Fruit fly (Drosophila melanogaster) whole organism, embryonic: ENCODE results near the gene peb.

Experiments used
- Ada2b ChIP-seq: fragments of 200-800 bp; sonication (Bioruptor generic); IDR thresholded peaks from 2 replicates; pipeline ENCODE4 v1.3.6; 2022; ENCODE audit warnings: missing biosample characterization, missing genetic modification characterization
- Awh ChIP-seq: fragments of 200-800 bp; sonication (Bioruptor generic); IDR thresholded peaks from 2 replicates; pipeline ENCODE4, ENCODE4 v1.3.6; 2022; ENCODE audit warnings: missing biosample characterization, missing genetic modification characterization
- BEAF-32 ChIP-seq: fragments of 200-800 bp; sonication (Bioruptor generic); optimal IDR thresholded peaks from 3 replicates; lab custom pipeline; 2017; ENCODE audit warnings: missing biosample characterization, missing genetic modification characterization, mild to moderate bottlenecking, moderate library complexity, missing genetic modification reagents
- CG1024 ChIP-seq: fragments of 200-800 bp; sonication (Bioruptor generic); IDR thresholded peaks from 2 replicates; pipeline ENCODE4 v1.3.6; 2022; ENCODE audit warnings: missing biosample characterization, missing genetic modification characterization
- CG10321 ChIP-seq: fragments of 200-800 bp; sonication (Bioruptor generic); IDR thresholded peaks from 2 replicates; pipeline ENCODE4 v1.3.6; 2022; ENCODE audit warnings: missing biosample characterization, missing genetic modification characterization
- CG10565 ChIP-seq: fragments of 200-800 bp; sonication (Bioruptor generic); optimal IDR thresholded peaks from 3 replicates; lab custom pipeline; 2016; ENCODE audit warnings: missing biosample characterization, mild to moderate bottlenecking, missing genetic modification characterization
- CG12071 ChIP-seq: fragments of 200-800 bp; sonication (Bioruptor generic); optimal IDR thresholded peaks from 3 replicates; lab custom pipeline; 2018; ENCODE audit warnings: missing biosample characterization, mild to moderate bottlenecking, missing genetic modification characterization
- CG12391 ChIP-seq: fragments of 200-800 bp; sonication (Bioruptor generic); optimal IDR thresholded peaks from 3 replicates; lab custom pipeline; 2018; ENCODE audit warnings: missing biosample characterization, mild to moderate bottlenecking, missing genetic modification characterization, moderate library complexity
- CG15514 ChIP-seq: fragments of 200-800 bp; sonication (Bioruptor generic); optimal IDR thresholded peaks from 3 replicates; lab custom pipeline; 2017; ENCODE audit warnings: missing biosample characterization, missing genetic modification characterization, mild to moderate bottlenecking, moderate library complexity, missing genetic modification reagents
- CG15601 ChIP-seq: fragments of 200-800 bp; sonication (Bioruptor generic); optimal IDR thresholded peaks from 3 replicates; lab custom pipeline; 2019; ENCODE audit warnings: missing biosample characterization, mild to moderate bottlenecking, missing genetic modification characterization, moderate library complexity
- CG17328 ChIP-seq: fragments of 200-800 bp; sonication (Bioruptor generic); IDR thresholded peaks from 2 replicates; pipeline ENCODE4 v1.3.6; 2022; ENCODE audit warnings: missing biosample characterization, missing genetic modification characterization
- CG17612 ChIP-seq: fragments of 200-800 bp; sonication (Bioruptor generic); IDR thresholded peaks from 2 replicates; pipeline ENCODE4 v1.3.6; 2022; ENCODE audit warnings: missing biosample characterization, missing genetic modification characterization
- CG17802 ChIP-seq: fragments of 200-800 bp; sonication (Bioruptor generic); optimal IDR thresholded peaks from 2 replicates; lab custom pipeline; 2018; ENCODE audit warnings: missing biosample characterization, mild to moderate bottlenecking, missing genetic modification characterization, moderate library complexity
- CG17912 ChIP-seq: fragments of 200-800 bp; sonication (Bioruptor generic); optimal IDR thresholded peaks from 2 replicates; lab custom pipeline; 2018; ENCODE audit warnings: missing biosample characterization, mild to moderate bottlenecking, missing genetic modification characterization
- CG18011 ChIP-seq: fragments of 200-800 bp; sonication (Bioruptor generic); optimal IDR thresholded peaks from 2 replicates; lab custom pipeline; 2017; ENCODE audit warnings: missing biosample characterization, missing genetic modification characterization, mild to moderate bottlenecking, moderate library complexity, missing genotype
- CG31388 ChIP-seq: fragments of 200-800 bp; sonication (Bioruptor generic); optimal IDR thresholded peaks from 2 replicates; lab custom pipeline; 2016; ENCODE audit warnings: missing biosample characterization, missing genetic modification characterization
- CG32532 ChIP-seq: fragments of 200-800 bp; sonication (Bioruptor generic); IDR thresholded peaks from 2 replicates; pipeline ENCODE4 v1.3.6; 2022; ENCODE audit warnings: missing biosample characterization, missing genetic modification characterization
- CG43689 ChIP-seq: fragments of 200-800 bp; sonication (Bioruptor generic); IDR thresholded peaks from 2 replicates; pipeline ENCODE4 v1.3.6; 2022; ENCODE audit warnings: missing biosample characterization, missing genetic modification characterization
- CG4820 ChIP-seq: fragments of 200-800 bp; sonication (Bioruptor generic); optimal IDR thresholded peaks from 3 replicates; lab custom pipeline; 2016; ENCODE audit warnings: missing biosample characterization, missing genetic modification characterization
- CG8478 ChIP-seq: fragments of >200 bp; optimal IDR thresholded peaks from 2 replicates; lab custom pipeline; 2018
- CG8944 ChIP-seq: fragments of 200-800 bp; sonication (Bioruptor generic); optimal IDR thresholded peaks from 3 replicates; lab custom pipeline; 2016; ENCODE audit warnings: missing biosample characterization, missing genetic modification characterization
- CG9876 ChIP-seq: fragments of 200-800 bp; sonication (Bioruptor generic); optimal IDR thresholded peaks from 2 replicates; lab custom pipeline; 2016; ENCODE audit warnings: missing biosample characterization, missing genetic modification characterization
- Dfd ChIP-seq, 2 experiments: fragments of >200 bp; optimal IDR thresholded peaks; 2 replicates each; lab custom pipeline; 2017; ENCODE audit warnings: missing biosample characterization in 2 of 2, missing genetic modification characterization in 2 of 2
- Ets97D ChIP-seq: fragments of 200-800 bp; sonication (Bioruptor generic); optimal IDR thresholded peaks from 3 replicates; lab custom pipeline; 2016; ENCODE audit warnings: missing biosample characterization, missing genetic modification characterization
- H2.0 ChIP-seq: fragments of 200-800 bp; sonication (Bioruptor generic); IDR thresholded peaks from 2 replicates; pipeline ENCODE4 v1.3.6; 2022; ENCODE audit warnings: missing biosample characterization, missing genetic modification characterization
- Hr3 ChIP-seq: fragments of 200-800 bp; sonication (Bioruptor generic); optimal IDR thresholded peaks from 3 replicates; lab custom pipeline; 2016; ENCODE audit warnings: missing biosample characterization, missing genetic modification characterization
- Hr78 ChIP-seq, 2 experiments: fragments of 200-800 bp in 1 of 2; fragments of >200 bp in 1 of 2; sonication (Bioruptor generic) in 1 of 2; optimal IDR thresholded peaks; 2 replicates each; lab custom pipeline; 2017 to 2019; ENCODE audit warnings: missing biosample characterization in 2 of 2, missing genetic modification characterization in 2 of 2, mild to moderate bottlenecking in 1 of 2, moderate library complexity in 1 of 2
- Hsf ChIP-seq: fragments of 200-800 bp; sonication (Bioruptor generic); optimal IDR thresholded peaks from 3 replicates; lab custom pipeline; 2016; ENCODE audit warnings: missing biosample characterization, missing genetic modification characterization
- Kr ChIP-seq: fragments of 200-800 bp; sonication (Bioruptor generic); optimal IDR thresholded peaks from 2 replicates; lab custom pipeline; 2017; ENCODE audit warnings: missing biosample characterization, mild to moderate bottlenecking, missing genetic modification characterization
- MTF-1 ChIP-seq: fragments of 200-800 bp; sonication (Bioruptor generic); optimal IDR thresholded peaks from 2 replicates; lab custom pipeline; 2018; ENCODE audit warnings: missing biosample characterization, mild to moderate bottlenecking, missing genetic modification characterization, borderline replicate concordance
- NFAT ChIP-seq: fragments of 200-800 bp; sonication (Bioruptor generic); IDR thresholded peaks from 2 replicates; pipeline ENCODE4 v1.3.6; 2022; ENCODE audit warnings: missing biosample characterization, missing genetic modification characterization
- Opbp ChIP-seq: fragments of 200-800 bp; sonication (Bioruptor generic); IDR thresholded peaks from 3 replicates; pipeline ENCODE4 v1.3.6; 2022; ENCODE audit warnings: missing biosample characterization, missing genetic modification characterization; ENCODE audit not compliant: partially characterized antibody
- Sin3A ChIP-seq: fragments of >200 bp; optimal IDR thresholded peaks from 2 replicates; lab custom pipeline; 2018
- Spps ChIP-seq: fragments of 200-800 bp; sonication (Bioruptor generic); optimal IDR thresholded peaks from 2 replicates; lab custom pipeline; 2018; ENCODE audit warnings: missing biosample characterization, mild to moderate bottlenecking, missing genetic modification characterization
- bigmax ChIP-seq: fragments of 200-800 bp; sonication (Bioruptor generic); optimal IDR thresholded peaks from 2 replicates; lab custom pipeline; 2018; ENCODE audit warnings: missing biosample characterization, mild to moderate bottlenecking, missing genetic modification characterization
- ci ChIP-seq: fragments of 200-800 bp; sonication (Bioruptor generic); IDR thresholded peaks from 3 replicates; pipeline ENCODE4 v1.3.6; 2022; ENCODE audit warnings: missing biosample characterization, missing genetic modification characterization
- dimm ChIP-seq: fragments of 200-800 bp; sonication (Bioruptor generic); IDR thresholded peaks from 2 replicates; pipeline ENCODE4 v1.3.6; 2022; ENCODE audit warnings: missing biosample characterization, missing genetic modification characterization
- emc ChIP-seq: fragments of 200-800 bp; sonication (Bioruptor generic); optimal IDR thresholded peaks from 2 replicates; lab custom pipeline; 2016; ENCODE audit warnings: missing biosample characterization, missing genetic modification characterization
- ems ChIP-seq: fragments of 200-800 bp; sonication (Bioruptor generic); optimal IDR thresholded peaks from 3 replicates; lab custom pipeline; 2016; ENCODE audit warnings: missing biosample characterization, missing genetic modification characterization
- eve ChIP-seq, 2 experiments: fragments of >200 bp; optimal IDR thresholded peaks; 2 replicates each; lab custom pipeline; 2017; ENCODE audit warnings: missing biosample characterization in 2 of 2, missing genetic modification characterization in 2 of 2
- fd96Cb ChIP-seq: fragments of 200-800 bp; sonication (Bioruptor generic); optimal IDR thresholded peaks from 2 replicates; lab custom pipeline; 2018; ENCODE audit warnings: missing biosample characterization, mild to moderate bottlenecking, missing genetic modification characterization, moderate library complexity
- gt ChIP-seq: fragments of 200-800 bp; sonication (Bioruptor generic); IDR thresholded peaks from 2 replicates; pipeline ENCODE4 v1.3.6; 2022; ENCODE audit warnings: missing biosample characterization, missing genetic modification characterization
- insv ChIP-seq, 2 experiments: fragments of 200-800 bp; sonication (Bioruptor generic); optimal IDR thresholded peaks; 3 replicates each; lab custom pipeline; 2016 to 2018; ENCODE audit warnings: missing biosample characterization in 2 of 2, missing genetic modification characterization in 2 of 2
- maf-S ChIP-seq: fragments of 200-800 bp; sonication (Bioruptor generic); optimal IDR thresholded peaks from 2 replicates; lab custom pipeline; 2016; ENCODE audit warnings: missing biosample characterization, missing genetic modification characterization
- nerfin-2 ChIP-seq: fragments of 200-800 bp; sonication (Bioruptor generic); IDR thresholded peaks from 2 replicates; pipeline ENCODE4 v1.3.6; 2022; ENCODE audit warnings: missing biosample characterization, missing genetic modification characterization; ENCODE audit not compliant: partially characterized antibody
- nmo ChIP-seq: fragments of 200-800 bp; sonication (Bioruptor generic); optimal IDR thresholded peaks from 2 replicates; lab custom pipeline; 2018; ENCODE audit warnings: missing biosample characterization, mild to moderate bottlenecking, missing genetic modification characterization, moderate library complexity
- nom ChIP-seq: fragments of 200-800 bp; sonication (Bioruptor generic); optimal IDR thresholded peaks from 2 replicates; lab custom pipeline; 2017; ENCODE audit warnings: missing biosample characterization, missing genetic modification characterization, mild to moderate bottlenecking, moderate library complexity, missing genetic modification reagents
- sd ChIP-seq: fragments of 200-800 bp; sonication (Bioruptor generic); optimal IDR thresholded peaks from 3 replicates; lab custom pipeline; 2018; ENCODE audit warnings: missing biosample characterization, mild to moderate bottlenecking, missing genetic modification characterization, moderate library complexity
- tio ChIP-seq: fragments of 200-800 bp; sonication (Bioruptor generic); optimal IDR thresholded peaks from 2 replicates; lab custom pipeline; 2017; ENCODE audit warnings: missing biosample characterization, missing genetic modification characterization, inconsistent platforms
- toy ChIP-seq: fragments of 200-800 bp; sonication (Bioruptor generic); IDR thresholded peaks from 2 replicates; pipeline ENCODE4 v1.3.6; 2022; ENCODE audit warnings: missing biosample characterization, missing genetic modification characterization
- vvl ChIP-seq: fragments of 200-800 bp; sonication (Bioruptor generic); IDR thresholded peaks from 2 replicates; pipeline ENCODE4 v1.3.6; 2022; ENCODE audit warnings: missing biosample characterization, missing genetic modification characterization
- zf30C ChIP-seq: fragments of 200-800 bp; sonication (Bioruptor generic); optimal IDR thresholded peaks from 3 replicates; lab custom pipeline; 2018; ENCODE audit warnings: missing biosample characterization, mild to moderate bottlenecking, missing genetic modification characterization

The peb gene

dm6 chrX:4610481-4610880, 6.9 kb upstream of the peb start (continued):
- TF ChIP-seq Ada2b (GFP tag; lab: Robert Waterston, UW) (no peak), nom (GFP tag; lab: Kevin White, UChicago) (no peak), CG15601 (tag; lab: Kevin White, UChicago) (no peak), Dfd (GFP tag; optimal IDR thresholded peaks at IDR 0.05; lab: Kevin White, UChicago) (no peak), CG10321 (GFP tag; lab: Robert Waterston, UW) (no peak), fd96Cb (tag; lab: Kevin White, UChicago) (no peak), CG31388 (GFP tag; lab: Kevin White, UChicago) (no peak), CG15514 (GFP tag; lab: Kevin White, UChicago) (peak; percentile 55), CG32532 (no peak; the same call in 1 of the 2 replicates), Hr78 (GFP tag; optimal IDR thresholded peaks at IDR 0.05; lab: Kevin White, UChicago) (no peak), toy (GFP tag; lab: Robert Waterston, UW) (no peak), tio (GFP tag; lab: Kevin White, UChicago) (peak; percentile 11), CG9876 (GFP tag; lab: Kevin White, UChicago) (no peak), Opbp (GFP tag; lab: Robert Waterston, UW) (no peak), bigmax (no peak), NFAT (no peak), gt (GFP tag; lab: Robert Waterston, UW) (no peak), CG10565 (no peak), CG4820 (GFP tag; lab: Kevin White, UChicago) (no peak), Ets97D (no peak), ci (GFP tag; lab: Robert Waterston, UW) (no peak), CG17912 (GFP tag; lab: Kevin White, UChicago) (no peak), nerfin-2 (no peak), CG17328 (GFP tag; lab: Robert Waterston, UW) (no peak), BEAF-32 (GFP tag; lab: Kevin White, UChicago) (no peak), eve (GFP tag; optimal IDR thresholded peaks at IDR 0.05; lab: Kevin White, UChicago) (peak in 1 of 2 experiments; percentile 10), H2.0 (GFP tag; lab: Robert Waterston, UW) (no peak), CG12071 (GFP tag; lab: Kevin White, UChicago) (peak; percentile 57), dimm (no peak), Kr (GFP tag; lab: Kevin White, UChicago) (no peak), zf30C (GFP tag; lab: Kevin White, UChicago) (peak; percentile 8), MTF-1 (no peak), Hr3 (GFP tag; lab: Kevin White, UChicago) (no peak), sd (no peak), Awh (GFP tag; lab: Robert Waterston, UW) (no peak; the same call in 1 of the 2 replicates), CG17802 (no peak), ems (GFP tag; lab: Kevin White, UChicago) (no peak), Spps (tag; lab: Kevin White, UChicago) (no peak), insv (GFP tag; optimal IDR thresholded peaks at IDR 0.05; lab: Kevin White, UChicago) (no peak), CG17612 (no peak), CG8478 (no peak), maf-S (no peak), vvl (GFP tag; lab: Robert Waterston, UW) (no peak), nmo (GFP tag; lab: Kevin White, UChicago) (no peak), CG8944 (GFP tag; lab: Kevin White, UChicago) (no peak), Hsf (GFP tag; lab: Kevin White, UChicago) (no peak), Sin3A (lab: Kevin White, UChicago) (no peak), CG12391 (tag; lab: Kevin White, UChicago) (no peak), emc (no peak), CG43689 (GFP tag; lab: Robert Waterston, UW) (no peak), CG1024 (no peak), CG18011 (GFP tag; lab: Kevin White, UChicago) (no peak)
